Fruit fly (Drosophila melanogaster): ENCODE data around the gene Pdss2.

The Pdss2 gene

dm6 chr3L:21049417-21049914, 21.8 kb downstream of the Pdss2 start (continued):
- no peak for TF ChIP-seq corto (GFP tag; optimal IDR thresholded peaks at IDR 0.05)
- TF ChIP-seq Ada2b (GFP tag; IDR thresholded peaks at IDR 0.05) = no peak
- no peak for TF ChIP-seq pan (optimal IDR thresholded peaks at IDR 0.05)
- peak in 1 of 2 experiments; percentile 25 for TF ChIP-seq pan (GFP tag; optimal IDR thresholded peaks at IDR 0.05 in 1 of 2, IDR thresholded peaks at IDR 0.05 in 1 of 2)
- no peak for TF ChIP-seq Hmx (GFP tag; optimal IDR thresholded peaks at IDR 0.05)
- no peak for TF ChIP-seq schlank (tag; optimal IDR thresholded peaks at IDR 0.05)
- peak; percentile 12 for TF ChIP-seq Fer1 (GFP tag; optimal IDR thresholded peaks at IDR 0.05)
- peak; percentile 24 for TF ChIP-seq CG13424 (tag; optimal IDR thresholded peaks at IDR 0.05)
- TF ChIP-seq Dbx (GFP tag; IDR thresholded peaks at IDR 0.05) = peak; percentile 50; the same call in 1 of the 3 replicates
- TF ChIP-seq crp (GFP tag; optimal IDR thresholded peaks at IDR 0.05) = no peak
- peak; percentile 62 for TF ChIP-seq CG32532 (GFP tag; IDR thresholded peaks at IDR 0.05)
- TF ChIP-seq lola (GFP tag; optimal IDR thresholded peaks at IDR 0.05) = peak in 1 of 3 experiments; percentile 73
- TF ChIP-seq CG10959 (GFP tag; IDR thresholded peaks at IDR 0.05) = no peak
- TF ChIP-seq klu (GFP tag; IDR thresholded peaks at IDR 0.05) = peak; percentile 54
- peak; percentile 36 for TF ChIP-seq stwl (tag; optimal IDR thresholded peaks at IDR 0.05)
- TF ChIP-seq CG11723 (GFP tag; optimal IDR thresholded peaks at IDR 0.05) = no peak
- no peak for TF ChIP-seq CG6854 (GFP tag; optimal IDR thresholded peaks at IDR 0.05)
- no peak for TF ChIP-seq Scr (GFP tag; IDR thresholded peaks at IDR 0.05; ENCODE audit: partially characterized antibody)
- TF ChIP-seq PHDP (tag; optimal IDR thresholded peaks at IDR 0.05) = peak; percentile 19
- peak; percentile 28 for TF ChIP-seq CG15696 (tag; optimal IDR thresholded peaks at IDR 0.05)
- TF ChIP-seq al (GFP tag; IDR thresholded peaks at IDR 0.05) = no peak
- TF ChIP-seq aop (GFP tag; IDR thresholded peaks at IDR 0.05) = no peak
- peak; percentile 8 for TF ChIP-seq pb (GFP tag; optimal IDR thresholded peaks at IDR 0.05)
- no peak for TF ChIP-seq nerfin-2 (GFP tag; IDR thresholded peaks at IDR 0.05; ENCODE audit: partially characterized antibody)
- peak; percentile 26 for TF ChIP-seq HLH54F (GFP tag; optimal IDR thresholded peaks at IDR 0.05)
- TF ChIP-seq CG14710 (tag; optimal IDR thresholded peaks at IDR 0.05) = peak; percentile 23
- no peak; the same call in 1 of the 2 replicates for TF ChIP-seq inv (GFP tag; IDR thresholded peaks at IDR 0.05; ENCODE audit: partially characterized antibody)
- no peak for TF ChIP-seq nom (GFP tag; optimal IDR thresholded peaks at IDR 0.05)
- TF ChIP-seq CG2202 (tag; optimal IDR thresholded peaks at IDR 0.05) = no peak
- 0 out of 2 replicates have a peak, but pooled peaks have one; percentile 22 for TF ChIP-seq Xrp1 (GFP tag; IDR thresholded peaks at IDR 0.05)
- peak; percentile 61 for TF ChIP-seq Ets65A (GFP tag)
- TF ChIP-seq cas (GFP tag; IDR thresholded peaks at IDR 0.05) = no peak
- TF ChIP-seq zfh1 (GFP tag; IDR thresholded peaks at IDR 0.05) = peak; percentile 46; the same call in 2 of the 3 replicates
- 0 out of 2 replicates have a peak, but pooled peaks have one; percentile 2 for TF ChIP-seq sim (GFP tag; IDR thresholded peaks at IDR 0.05)
- TF ChIP-seq CG5953 (GFP tag; IDR thresholded peaks at IDR 0.05) = no peak
- TF ChIP-seq CG11398 (GFP tag; optimal IDR thresholded peaks at IDR 0.05) = peak; percentile 4
- TF ChIP-seq CG13624 (GFP tag; optimal IDR thresholded peaks at IDR 0.05) = peak; percentile 40
- peak; percentile 48 for TF ChIP-seq CG4424 (GFP tag; optimal IDR thresholded peaks at IDR 0.05)
- TF ChIP-seq grn (GFP tag; optimal IDR thresholded peaks at IDR 0.05) = no peak
- no peak for TF ChIP-seq ase (GFP tag; IDR thresholded peaks at IDR 0.05)
- TF ChIP-seq stc (GFP tag; IDR thresholded peaks at IDR 0.05) = peak; percentile 32; the same call in 1 of the 2 replicates
- TF ChIP-seq CG1792 (GFP tag; optimal IDR thresholded peaks at IDR 0.05) = peak; percentile 6
- TF ChIP-seq CG31441 (GFP tag; IDR thresholded peaks at IDR 0.05) = peak; percentile 29; the same call in 1 of the 2 replicates
- peak; percentile 7 for TF ChIP-seq CG6254 (GFP tag; optimal IDR thresholded peaks at IDR 0.05)
- TF ChIP-seq pho (GFP tag; optimal IDR thresholded peaks at IDR 0.05) = peak; percentile 31
- TF ChIP-seq Eip74EF (GFP tag; optimal IDR thresholded peaks at IDR 0.05) = peak in 1 of 2 experiments; percentile 16
- TF ChIP-seq lilli (GFP tag; optimal IDR thresholded peaks at IDR 0.05) = peak; percentile 50
- no peak for TF ChIP-seq CG3281 (GFP tag; optimal IDR thresholded peaks at IDR 0.05)
- peak; percentile 51 for TF ChIP-seq Myb (GFP tag; optimal IDR thresholded peaks at IDR 0.05)
- peak in 1 of 3 experiments; percentile 87 for TF ChIP-seq Stat92E (GFP tag; optimal IDR thresholded peaks at IDR 0.05)
